Worm (Caenorhabditis elegans) whole organism, L4 larva: ENCODE measurements around the gene lron-7.

ENCODE experiments used
- D1046.2 ChIP-seq: fragments of 200-800 bp; sonication (Bioruptor generic); IDR thresholded peaks from 2 replicates; pipeline ENCODE4 v1.3.6; 2022; ENCODE audit warnings: missing genetic modification characterization, missing compliant biosample characterization
- F10B5.3 ChIP-seq: sonication (generic microtip); optimal IDR thresholded peaks from 2 replicates; lab custom pipeline; 2016; ENCODE audit warnings: mild to moderate bottlenecking, missing genetic modification characterization, missing compliant biosample characterization
- F26F4.8 ChIP-seq: fragments of 200-800 bp; sonication (Bioruptor generic); conservative IDR thresholded peaks from 2 replicates; pipeline ENCODE4 v1.3.6; 2022; ENCODE audit warnings: missing genetic modification characterization, missing compliant biosample characterization
- F37D6.2 ChIP-seq: sonication (generic microtip); optimal IDR thresholded peaks from 2 replicates; lab custom pipeline; 2016; ENCODE audit warnings: mild to moderate bottlenecking, missing genetic modification characterization, missing compliant biosample characterization
- F44E2.7 ChIP-seq: fragments of 200-800 bp; sonication (Bioruptor generic); IDR thresholded peaks from 2 replicates; pipeline ENCODE4 v2.1.2; 2022; ENCODE audit warnings: missing genetic modification characterization, missing compliant biosample characterization
- F49E8.2 ChIP-seq: sonication (generic microtip); optimal IDR thresholded peaks from 2 replicates; lab custom pipeline; 2016; ENCODE audit warnings: missing compliant biosample characterization, mild to moderate bottlenecking, missing genetic modification characterization, borderline replicate concordance
- R02D3.7 ChIP-seq: fragments of 150-350 bp; sonication (generic microtip); optimal IDR thresholded peaks from 3 replicates; lab custom pipeline; 2014; ENCODE audit warnings: missing biosample characterization, missing genetic modification characterization
- T20F7.1 ChIP-seq: fragments of 200-800 bp; sonication (Bioruptor generic); optimal IDR thresholded peaks from 2 replicates; lab custom pipeline; 2018; ENCODE audit warnings: mild to moderate bottlenecking, missing genetic modification characterization, missing compliant biosample characterization
- Y105C5A.15 ChIP-seq: fragments of 200-800 bp; sonication (Bioruptor generic); IDR thresholded peaks from 2 replicates; pipeline ENCODE4 v1.3.6; 2022; ENCODE audit warnings: missing genetic modification characterization, missing compliant biosample characterization
- Y48G9A.11 ChIP-seq: fragments of 200-800 bp; sonication (Bioruptor generic); IDR thresholded peaks from 2 replicates; pipeline ENCODE4 v1.3.6; 2022; ENCODE audit warnings: missing genetic modification reagents, missing genetic modification characterization, missing compliant biosample characterization
- Y5F2A.4 ChIP-seq: fragments of 200-800 bp; sonication (Bioruptor generic); optimal IDR thresholded peaks from 2 replicates; lab custom pipeline; 2018; ENCODE audit warnings: mild to moderate bottlenecking, missing genetic modification characterization, missing compliant biosample characterization
- ZK337.2 ChIP-seq: fragments of 200-800 bp; sonication (Bioruptor generic); IDR thresholded peaks from 2 replicates; pipeline ENCODE4 v1.3.6; 2022; ENCODE audit warnings: missing genetic modification reagents, missing genetic modification characterization, missing compliant biosample characterization
- ZK546.5 ChIP-seq, 2 experiments: sonication (generic microtip); optimal IDR thresholded peaks; 2 replicates each; lab custom pipeline; 2017; ENCODE audit warnings: missing biosample characterization in 2 of 2, missing genetic modification characterization in 2 of 2
- aha-1 ChIP-seq: fragments of 150-350 bp; peaks from one replicate; lab custom pipeline; 2014; ENCODE audit warnings: missing biosample characterization, missing genetic modification characterization
- ama-1 ChIP-seq: fragments of 150-350 bp; optimal IDR thresholded peaks from 2 replicates; lab custom pipeline; 2014; ENCODE audit warnings: inconsistent platforms, mixed read lengths
- arid-1 ChIP-seq: fragments of 200-800 bp; sonication (Bioruptor generic); conservative IDR thresholded peaks from 2 replicates; pipeline ENCODE4 v1.3.6; 2022; ENCODE audit warnings: missing genetic modification reagents, missing genetic modification characterization, missing compliant biosample characterization
- ceh-28 ChIP-seq: fragments of 150-350 bp; optimal IDR thresholded peaks from 2 replicates; lab custom pipeline; 2014; ENCODE audit warnings: missing biosample characterization, missing genetic modification reagents, missing genetic modification characterization
- ceh-32 ChIP-seq: sonication (generic microtip); optimal IDR thresholded peaks from 2 replicates; lab custom pipeline; 2016; ENCODE audit warnings: mild to moderate bottlenecking, missing genetic modification characterization, missing compliant biosample characterization; ENCODE audit not compliant: poor library complexity
- ceh-44 ChIP-seq: fragments of 200-800 bp; sonication (Bioruptor generic); IDR thresholded peaks from 2 replicates; pipeline ENCODE4 v1.3.6; 2022; ENCODE audit warnings: missing genetic modification reagents, missing genetic modification characterization, missing compliant biosample characterization
- ceh-62 ChIP-seq: sonication (generic microtip); optimal IDR thresholded peaks from 2 replicates; lab custom pipeline; 2017; ENCODE audit warnings: missing biosample characterization, missing genetic modification characterization
- daf-16 ChIP-seq, 3 experiments: sonication (generic microtip); optimal IDR thresholded peaks; 2 replicates each; lab custom pipeline; 2016 to 2017; ENCODE audit warnings: missing genetic modification characterization in 3 of 3, missing genetic modification reagents in 3 of 3, mild to moderate bottlenecking in 2 of 3, missing compliant biosample characterization in 2 of 3, missing biosample characterization in 1 of 3, moderate library complexity in 1 of 3
- daf-19 ChIP-seq: fragments of 200-800 bp; sonication (Bioruptor generic); conservative IDR thresholded peaks from 2 replicates; pipeline ENCODE4 v1.3.6; 2022; ENCODE audit warnings: missing genetic modification characterization, missing compliant biosample characterization
- dmd-9 ChIP-seq: fragments of 200-800 bp; sonication (Bioruptor generic); IDR thresholded peaks from 2 replicates; pipeline ENCODE4 v1.3.6; 2022; ENCODE audit warnings: missing genetic modification reagents, missing genetic modification characterization, missing compliant biosample characterization
- dpl-1 ChIP-seq: fragments of 150-350 bp; optimal IDR thresholded peaks from 2 replicates; lab custom pipeline; 2014; ENCODE audit warnings: missing biosample characterization, missing genetic modification reagents, missing genetic modification characterization
- duxl-1 ChIP-seq: sonication (generic microtip); optimal IDR thresholded peaks from 2 replicates; lab custom pipeline; 2016; ENCODE audit warnings: mild to moderate bottlenecking, missing genetic modification characterization, moderate library complexity, missing compliant biosample characterization; ENCODE audit not compliant: poor library complexity
- egl-43 ChIP-seq: fragments of 200-800 bp; sonication (Bioruptor generic); IDR thresholded peaks from 2 replicates; pipeline ENCODE4 v1.3.6; 2022; ENCODE audit warnings: missing genetic modification reagents, missing genetic modification characterization, missing compliant biosample characterization
- hif-1 ChIP-seq, 2 experiments: sonication (generic microtip); optimal IDR thresholded peaks; 2 replicates each; lab custom pipeline; 2016 to 2017; ENCODE audit warnings: missing compliant biosample characterization in 2 of 2, missing genetic modification characterization in 2 of 2, missing genetic modification reagents in 2 of 2, missing genotype in 2 of 2, mild to moderate bottlenecking in 1 of 2
- lim-7 ChIP-seq: fragments of 200-800 bp; sonication (Bioruptor generic); IDR thresholded peaks from 2 replicates; pipeline ENCODE4 v1.3.6; 2022; ENCODE audit warnings: missing genetic modification characterization, missing compliant biosample characterization
- lin-1 ChIP-seq: fragments of 200-800 bp; sonication (Bioruptor generic); IDR thresholded peaks from 2 replicates; pipeline ENCODE4 v1.3.6; 2022; ENCODE audit warnings: missing genetic modification reagents, missing genetic modification characterization, missing compliant biosample characterization
- madf-5 ChIP-seq, 2 experiments: fragments of 200-800 bp; sonication (Bioruptor generic); IDR thresholded peaks; 2 replicates each; pipeline ENCODE4 v1.3.6; 2022; ENCODE audit warnings: missing compliant biosample characterization in 2 of 2, missing genetic modification characterization in 2 of 2
- mep-1 ChIP-seq: fragments of 150-350 bp; sonication (generic microtip); optimal IDR thresholded peaks from 3 replicates; lab custom pipeline; 2014; ENCODE audit warnings: missing biosample characterization, missing genetic modification characterization
- mes-2 ChIP-seq: sonication (generic microtip); optimal IDR thresholded peaks from 2 replicates; lab custom pipeline; 2016; ENCODE audit warnings: missing genotype, mild to moderate bottlenecking, missing genetic modification characterization, missing compliant biosample characterization; ENCODE audit not compliant: poor library complexity, severe bottlenecking
- mxl-3 ChIP-seq: fragments of 200-800 bp; sonication (Bioruptor generic); optimal IDR thresholded peaks from 2 replicates; lab custom pipeline; 2018; ENCODE audit warnings: mild to moderate bottlenecking, missing genetic modification characterization, missing compliant biosample characterization
- nhr-10 ChIP-seq: fragments of 150-350 bp; optimal IDR thresholded peaks from 2 replicates; lab custom pipeline; 2014; ENCODE audit warnings: missing biosample characterization, missing genetic modification characterization
- nhr-102 ChIP-seq: sonication (generic microtip); optimal IDR thresholded peaks from 2 replicates; lab custom pipeline; 2016; ENCODE audit warnings: mild to moderate bottlenecking, missing genetic modification characterization, moderate library complexity, missing compliant biosample characterization
- nhr-11 ChIP-seq: fragments of 150-350 bp; optimal IDR thresholded peaks from 2 replicates; lab custom pipeline; 2014; ENCODE audit warnings: missing biosample characterization, missing genetic modification characterization
- nhr-111 ChIP-seq: fragments of 200-800 bp; sonication (Bioruptor generic); optimal IDR thresholded peaks from 2 replicates; lab custom pipeline; 2018; ENCODE audit warnings: mild to moderate bottlenecking, missing genetic modification characterization, missing compliant biosample characterization
- nhr-237 ChIP-seq: sonication (generic microtip); optimal IDR thresholded peaks from 2 replicates; lab custom pipeline; 2017; ENCODE audit warnings: missing biosample characterization, missing genetic modification characterization
- nhr-28 ChIP-seq: fragments of 150-350 bp; optimal IDR thresholded peaks from 2 replicates; lab custom pipeline; 2014; ENCODE audit warnings: missing biosample characterization, missing genetic modification characterization
- nhr-42 ChIP-seq: fragments of 200-800 bp; sonication (Bioruptor generic); IDR thresholded peaks from 2 replicates; pipeline ENCODE4 v1.3.6; 2022; ENCODE audit warnings: missing genetic modification characterization, missing compliant biosample characterization
- nhr-6 ChIP-seq: fragments of 150-350 bp; optimal IDR thresholded peaks from 2 replicates; lab custom pipeline; 2014; ENCODE audit warnings: missing biosample characterization, missing genetic modification characterization
- nhr-76 ChIP-seq: fragments of 150-350 bp; optimal IDR thresholded peaks from 2 replicates; lab custom pipeline; 2014; ENCODE audit warnings: missing biosample characterization, missing genetic modification characterization
- nhr-77 ChIP-seq: fragments of 150-350 bp; optimal IDR thresholded peaks from 2 replicates; lab custom pipeline; 2014; ENCODE audit warnings: missing biosample characterization, missing genetic modification characterization
- saeg-2 ChIP-seq: fragments of 200-800 bp; sonication (Bioruptor generic); IDR thresholded peaks from 2 replicates; pipeline ENCODE4 v1.3.6; 2022; ENCODE audit warnings: missing genetic modification reagents, missing genetic modification characterization, missing compliant biosample characterization
- snpc-4 ChIP-seq: fragments of 150-350 bp; optimal IDR thresholded peaks from 2 replicates; lab custom pipeline; 2014; ENCODE audit warnings: missing biosample characterization, missing genetic modification characterization
- spr-1 ChIP-seq: sonication (generic microtip); optimal IDR thresholded peaks from 2 replicates; lab custom pipeline; 2016; ENCODE audit warnings: mild to moderate bottlenecking, missing genetic modification characterization, missing compliant biosample characterization
- tag-97 ChIP-seq: fragments of 200-800 bp; sonication (Bioruptor generic); IDR thresholded peaks from 2 replicates; pipeline ENCODE4 v1.3.6; 2022; ENCODE audit warnings: missing genetic modification characterization, missing compliant biosample characterization
- tra-1 ChIP-seq: fragments of 200-800 bp; sonication (Bioruptor generic); IDR thresholded peaks from 2 replicates; pipeline ENCODE4 v1.3.6; 2022; ENCODE audit warnings: missing genetic modification reagents, missing genetic modification characterization, missing compliant biosample characterization
- unc-62 ChIP-seq, 3 experiments: fragments of 150-350 bp in 1 of 3; sonication (generic microtip); optimal IDR thresholded peaks in 2 of 3; peaks in 1 of 3; 1 replicate in 1 of 3; 2 replicates in 2 of 3; lab custom pipeline; 2014 to 2017; ENCODE audit warnings: missing biosample characterization in 3 of 3, missing genetic modification characterization in 3 of 3, missing genetic modification reagents in 3 of 3, missing genotype in 1 of 3
- zfp-3 ChIP-seq: fragments of 200-800 bp; sonication (Bioruptor generic); conservative IDR thresholded peaks from 2 replicates; pipeline ENCODE4 v1.3.6; 2022; ENCODE audit warnings: missing genetic modification reagents, missing genetic modification characterization, missing compliant biosample characterization
- zip-2 ChIP-seq: fragments of 150-350 bp; optimal IDR thresholded peaks from 2 replicates; lab custom pipeline; 2014; ENCODE audit warnings: missing biosample characterization, missing genetic modification characterization
- ztf-11 ChIP-seq: fragments of 150-350 bp; optimal IDR thresholded peaks from 2 replicates; lab custom pipeline; 2014; ENCODE audit warnings: missing biosample characterization, missing genetic modification characterization

lron-7 gene

DNA sequence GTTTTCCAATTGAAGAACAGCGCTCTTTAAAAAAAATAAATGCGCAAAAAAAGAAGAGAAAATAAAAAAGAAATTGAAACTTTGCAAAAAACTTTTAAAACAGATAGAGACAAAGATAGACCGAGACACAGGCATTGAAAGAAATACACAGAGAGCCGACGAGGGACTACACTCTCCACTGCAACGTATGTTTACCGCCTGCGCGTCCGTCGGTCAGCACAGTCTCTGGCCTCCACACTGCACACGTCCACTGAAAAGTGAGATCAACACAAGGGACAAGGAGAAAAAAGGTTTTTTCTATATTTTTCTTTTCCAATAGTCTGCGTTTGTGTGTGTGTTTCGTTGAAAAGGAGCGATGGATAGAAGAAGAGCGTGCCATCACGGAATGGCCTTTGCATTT is 14.5 kb downstream of the lron-7 start (continued):
- TF ChIP-seq Y105C5A.15 = no peak
- no peak for TF ChIP-seq F10B5.3 (tag; lab: Kevin White, UChicago)
- TF ChIP-seq mxl-3 (GFP tag; lab: Kevin White, UChicago) = peak; percentile 69
- TF ChIP-seq zfp-3 (GFP tag; lab: Robert Waterston, UW) = no peak
- TF ChIP-seq nhr-111 (GFP tag; lab: Kevin White, UChicago) = no peak
- peak; percentile 93 for TF ChIP-seq nhr-28 (tag; lab: Kevin White, UChicago)
- peak in 1 of 2 experiments; percentile 49 for TF ChIP-seq daf-16 (GFP tag; optimal IDR thresholded peaks at IDR 0.05; lab: Kevin White, UChicago)
- peak; percentile 64 for TF ChIP-seq daf-16 (tag; optimal IDR thresholded peaks at IDR 0.05; lab: Kevin White, UChicago)
- no peak for TF ChIP-seq nhr-237 (tag; lab: Kevin White, UChicago)
- TF ChIP-seq egl-43 (GFP tag; lab: Robert Waterston, UW) = no peak; the same call in 1 of the 2 replicates
- no peak for TF ChIP-seq Y48G9A.11
- TF ChIP-seq lim-7 = no peak
- peak; percentile 60 for TF ChIP-seq aha-1 (tag; lab: Kevin White, UChicago)
- TF ChIP-seq nhr-76 (tag; lab: Kevin White, UChicago) = no peak
- peak in 1 of 2 experiments; percentile 82 for TF ChIP-seq unc-62 (GFP tag; optimal IDR thresholded peaks at IDR 0.05 in 1 of 2; lab: Kevin White, UChicago)
- no peak for TF ChIP-seq unc-62 (tag; optimal IDR thresholded peaks at IDR 0.05; lab: Kevin White, UChicago)
- TF ChIP-seq hif-1 (tag; optimal IDR thresholded peaks at IDR 0.05; lab: Kevin White, UChicago) = peak in 1 of 2 experiments; percentile 20
- no peak for TF ChIP-seq snpc-4 (tag; lab: Kevin White, UChicago)
- TF ChIP-seq dmd-9 (GFP tag; lab: Robert Waterston, UW) = no peak
- no peak for TF ChIP-seq ceh-32 (tag; lab: Kevin White, UChicago)
- no peak for TF ChIP-seq daf-19
- TF ChIP-seq ZK337.2 (GFP tag; lab: Robert Waterston, UW) = no peak
- TF ChIP-seq ZK546.5 (tag; optimal IDR thresholded peaks at IDR 0.05; lab: Kevin White, UChicago) = no peak
- no peak for TF ChIP-seq T20F7.1 (GFP tag; lab: Kevin White, UChicago)
- TF ChIP-seq ztf-11 (tag; lab: Kevin White, UChicago) = no peak
- TF ChIP-seq Y5F2A.4 (GFP tag; lab: Kevin White, UChicago) = no peak
- no peak for TF ChIP-seq F26F4.8 (GFP tag; lab: Robert Waterston, UW)
- no peak for TF ChIP-seq nhr-6
- no peak for TF ChIP-seq F49E8.2
- no peak for TF ChIP-seq R02D3.7 (tag; lab: Kevin White, UChicago)
- TF ChIP-seq nhr-42 (GFP tag; lab: Robert Waterston, UW) = no peak
- no peak for TF ChIP-seq F37D6.2 (tag; lab: Kevin White, UChicago)
- peak; percentile 68; the same call in 1 of the 2 replicates for TF ChIP-seq tra-1 (GFP tag; lab: Robert Waterston, UW)
- no peak for TF ChIP-seq lin-1 (GFP tag; lab: Robert Waterston, UW)
- TF ChIP-seq nhr-10 (tag; lab: Kevin White, UChicago) = no peak
- peak; percentile 53 for TF ChIP-seq mes-2 (tag; lab: Kevin White, UChicago)
- no peak for TF ChIP-seq F44E2.7 (GFP tag; lab: Robert Waterston, UW)
- TF ChIP-seq ceh-62 (tag; lab: Kevin White, UChicago) = no peak
- TF ChIP-seq ama-1 = no peak
- no peak for TF ChIP-seq tag-97
- no peak for TF ChIP-seq duxl-1 (tag; lab: Kevin White, UChicago)
- no peak for TF ChIP-seq D1046.2 (GFP tag; lab: Robert Waterston, UW)
- no peak for TF ChIP-seq nhr-11
- no peak for TF ChIP-seq nhr-77 (tag; lab: Kevin White, UChicago)
- TF ChIP-seq ceh-44 = no peak
- TF ChIP-seq madf-5 (GFP tag; IDR thresholded peaks at IDR 0.05; lab: Robert Waterston, UW) = no peak
- TF ChIP-seq ceh-28 (tag; lab: Kevin White, UChicago) = no peak
- no peak for TF ChIP-seq dpl-1 (GFP tag; lab: Kevin White, UChicago)
- TF ChIP-seq arid-1 (GFP tag; lab: Robert Waterston, UW) = no peak
- no peak for TF ChIP-seq zip-2
- peak; percentile 80 for TF ChIP-seq mep-1
- no peak for TF ChIP-seq nhr-102 (tag; lab: Kevin White, UChicago)
- no peak for TF ChIP-seq spr-1 (tag; lab: Kevin White, UChicago)
- TF ChIP-seq saeg-2 (GFP tag; lab: Robert Waterston, UW) = no peak
